Fruit fly (Drosophila melanogaster): ENCODE data around the gene CCT7.

The CCT7 gene

dm6 chr3R:8854619-8855206 lies 53.3 kb downstream of the CCT7 start:
- TF ChIP-seq Sin3A (optimal IDR thresholded peaks at IDR 0.05) (no peak), Myc (optimal IDR thresholded peaks at IDR 0.05) (no peak), ttk (optimal IDR thresholded peaks at IDR 0.05) (no peak), insv (optimal IDR thresholded peaks at IDR 0.05) (no peak), h (optimal IDR thresholded peaks at IDR 0.05) (no peak)

All from Kc167 (cell line).